Fruit fly (Drosophila melanogaster) whole organism, embryonic: ENCODE results near the gene Prp18.
A peak's percentile ranks its signal among the peaks of the same experiment; 100 is the strongest.

Experiments
- CG10431 ChIP-seq: fragments of 200-800 bp; sonication (Bioruptor generic); optimal IDR thresholded peaks from 3 replicates; lab custom pipeline; 2018; ENCODE audit warnings: missing biosample characterization, mild to moderate bottlenecking, missing genetic modification characterization
- CG10462 ChIP-seq: fragments of 200-800 bp; sonication (Bioruptor generic); optimal IDR thresholded peaks from 2 replicates; lab custom pipeline; 2016; ENCODE audit warnings: missing biosample characterization, missing genetic modification characterization
- CG12071 ChIP-seq: fragments of 200-800 bp; sonication (Bioruptor generic); optimal IDR thresholded peaks from 3 replicates; lab custom pipeline; 2018; ENCODE audit warnings: missing biosample characterization, mild to moderate bottlenecking, missing genetic modification characterization
- CG13424 ChIP-seq: fragments of 200-800 bp; sonication (Bioruptor generic); optimal IDR thresholded peaks from 2 replicates; lab custom pipeline; 2019; ENCODE audit warnings: missing biosample characterization, mild to moderate bottlenecking, missing genetic modification characterization, moderate library complexity
- CG13894 ChIP-seq: fragments of 200-800 bp; sonication (Bioruptor generic); optimal IDR thresholded peaks from 3 replicates; lab custom pipeline; 2018; ENCODE audit warnings: missing biosample characterization, mild to moderate bottlenecking, missing genetic modification characterization, moderate library complexity
- CG14710 ChIP-seq: fragments of 200-800 bp; sonication (Bioruptor generic); optimal IDR thresholded peaks from 3 replicates; lab custom pipeline; 2019; ENCODE audit warnings: missing biosample characterization, mild to moderate bottlenecking, missing genetic modification characterization, moderate library complexity
- CG14860 ChIP-seq: fragments of 200-800 bp; sonication (Bioruptor generic); IDR thresholded peaks from 3 replicates; pipeline ENCODE4 v1.3.6; 2022; ENCODE audit warnings: missing biosample characterization, missing genetic modification characterization; ENCODE audit not compliant: partially characterized antibody
- CG15479 ChIP-seq: fragments of 200-800 bp; sonication (Bioruptor generic); optimal IDR thresholded peaks from 3 replicates; lab custom pipeline; 2019; ENCODE audit warnings: missing biosample characterization, mild to moderate bottlenecking, missing genetic modification characterization, moderate library complexity
- CG16815 ChIP-seq: fragments of 200-800 bp; sonication (Bioruptor generic); optimal IDR thresholded peaks from 3 replicates; lab custom pipeline; 2017; ENCODE audit warnings: missing biosample characterization, mild to moderate bottlenecking, missing genetic modification characterization
- CG17186 ChIP-seq: fragments of 200-800 bp; sonication (Bioruptor generic); optimal IDR thresholded peaks from 3 replicates; lab custom pipeline; 2017; ENCODE audit warnings: missing biosample characterization, missing genetic modification reagents, missing genetic modification characterization
- CG2875 ChIP-seq: fragments of 200-800 bp; sonication (Bioruptor generic); optimal IDR thresholded peaks from 2 replicates; lab custom pipeline; 2017; ENCODE audit warnings: missing biosample characterization, mild to moderate bottlenecking, missing genetic modification characterization, missing genetic modification reagents
- CG31365 ChIP-seq: fragments of 200-800 bp; sonication (Bioruptor generic); optimal IDR thresholded peaks from 2 replicates; lab custom pipeline; 2018; ENCODE audit warnings: missing biosample characterization, mild to moderate bottlenecking, missing genetic modification characterization
- CG4328 ChIP-seq: fragments of 200-800 bp; sonication (Bioruptor generic); optimal IDR thresholded peaks from 3 replicates; lab custom pipeline; 2017; ENCODE audit warnings: missing biosample characterization, missing genetic modification reagents, missing genetic modification characterization
- CG6765 ChIP-seq: fragments of 200-800 bp; sonication (Bioruptor generic); optimal IDR thresholded peaks from 3 replicates; lab custom pipeline; 2017; ENCODE audit warnings: missing biosample characterization, mild to moderate bottlenecking, missing genetic modification characterization
- CG6791 ChIP-seq: fragments of 200-800 bp; sonication (Bioruptor generic); IDR thresholded peaks from 3 replicates; pipeline ENCODE4 v1.3.6; 2022; ENCODE audit warnings: missing biosample characterization, missing genetic modification characterization; ENCODE audit not compliant: partially characterized antibody
- CG7839 ChIP-seq: fragments of 200-800 bp; sonication (Bioruptor generic); optimal IDR thresholded peaks from 3 replicates; lab custom pipeline; 2018; ENCODE audit warnings: missing biosample characterization, mild to moderate bottlenecking, missing genetic modification characterization, moderate library complexity
- CG8089 ChIP-seq: fragments of 200-800 bp; sonication (Bioruptor generic); optimal IDR thresholded peaks from 3 replicates; lab custom pipeline; 2016; ENCODE audit warnings: missing biosample characterization, missing genetic modification characterization
- CG8290 ChIP-seq, 3 experiments: fragments of 200-800 bp; sonication (Bioruptor generic); optimal IDR thresholded peaks; 2 replicates each; lab custom pipeline; 2016 to 2019; ENCODE audit warnings: missing biosample characterization in 3 of 3, missing genetic modification characterization in 3 of 3, mild to moderate bottlenecking in 2 of 3, moderate library complexity in 1 of 3
- CG9609 ChIP-seq: fragments of 200-800 bp; sonication (Bioruptor generic); optimal IDR thresholded peaks from 3 replicates; lab custom pipeline; 2016; ENCODE audit warnings: missing biosample characterization, missing genetic modification characterization
- D ChIP-seq, 2 experiments: fragments of 200-800 bp in 1 of 2; fragments of >200 bp in 1 of 2; sonication (Bioruptor generic) in 1 of 2; optimal IDR thresholded peaks; 2 replicates in 1 of 2; 3 replicates in 1 of 2; lab custom pipeline; 2017; ENCODE audit warnings: mild to moderate bottlenecking in 1 of 2, missing biosample characterization in 1 of 2, missing genetic modification characterization in 1 of 2, missing genetic modification reagents in 1 of 2
- Dek ChIP-seq: fragments of 200-800 bp; sonication (Bioruptor generic); optimal IDR thresholded peaks from 3 replicates; lab custom pipeline; 2019; ENCODE audit warnings: missing biosample characterization, mild to moderate bottlenecking, missing genetic modification characterization, moderate library complexity
- Fer2 ChIP-seq: fragments of 200-800 bp; sonication (Bioruptor generic); optimal IDR thresholded peaks from 2 replicates; lab custom pipeline; 2018; ENCODE audit warnings: missing biosample characterization, mild to moderate bottlenecking, missing genetic modification characterization, moderate library complexity
- Gug ChIP-seq: fragments of 200-800 bp; sonication (Bioruptor generic); IDR thresholded peaks from 4 replicates; pipeline ENCODE4 v1.3.6; 2022; ENCODE audit warnings: missing biosample characterization, missing genetic modification characterization
- HLH4C ChIP-seq: fragments of 200-800 bp; sonication (Bioruptor generic); IDR thresholded peaks from 3 replicates; pipeline ENCODE4 v1.3.6; 2022; ENCODE audit warnings: missing biosample characterization, missing genetic modification characterization; ENCODE audit not compliant: partially characterized antibody
- HLHmδ ChIP-seq: fragments of 200-800 bp; sonication (Bioruptor generic); optimal IDR thresholded peaks from 2 replicates; lab custom pipeline; 2018; ENCODE audit warnings: missing biosample characterization, mild to moderate bottlenecking, missing genetic modification characterization, moderate library complexity
- Jarid2 ChIP-seq: fragments of 200-800 bp; sonication (Bioruptor generic); optimal IDR thresholded peaks from 3 replicates; lab custom pipeline; 2017; ENCODE audit warnings: mild to moderate bottlenecking, missing biosample characterization, missing genetic modification reagents, missing genetic modification characterization
- Lhr ChIP-seq: fragments of 200-800 bp; sonication (Bioruptor generic); optimal IDR thresholded peaks from 3 replicates; lab custom pipeline; 2017; ENCODE audit warnings: mild to moderate bottlenecking, missing biosample characterization, missing genetic modification reagents, missing genetic modification characterization
- Myb ChIP-seq: fragments of 200-800 bp; sonication (Bioruptor generic); optimal IDR thresholded peaks from 2 replicates; lab custom pipeline; 2016; ENCODE audit warnings: missing biosample characterization, missing genetic modification characterization
- NfI ChIP-seq: fragments of 200-800 bp; sonication (Bioruptor generic); optimal IDR thresholded peaks from 3 replicates; lab custom pipeline; 2018; ENCODE audit warnings: missing biosample characterization, mild to moderate bottlenecking, missing genetic modification characterization, moderate library complexity
- Sry-δ ChIP-seq: fragments of 200-800 bp; sonication (Bioruptor generic); optimal IDR thresholded peaks from 2 replicates; lab custom pipeline; 2016; ENCODE audit warnings: missing biosample characterization, missing genetic modification characterization
- Xbp1 ChIP-seq: fragments of 200-800 bp; sonication (Bioruptor generic); optimal IDR thresholded peaks from 3 replicates; lab custom pipeline; 2016; ENCODE audit warnings: missing biosample characterization, mild to moderate bottlenecking, missing genetic modification characterization
- ara ChIP-seq: fragments of 200-800 bp; sonication (Bioruptor generic); IDR thresholded peaks from 2 replicates; pipeline ENCODE4 v1.3.6; 2022; ENCODE audit warnings: missing biosample characterization, missing genetic modification characterization
- ase ChIP-seq: fragments of 200-800 bp; sonication (Bioruptor generic); IDR thresholded peaks from 3 replicates; pipeline ENCODE4 v1.3.6; 2022; ENCODE audit warnings: missing biosample characterization, missing genetic modification characterization
- ci ChIP-seq: fragments of 200-800 bp; sonication (Bioruptor generic); IDR thresholded peaks from 3 replicates; pipeline ENCODE4 v1.3.6; 2022; ENCODE audit warnings: missing biosample characterization, missing genetic modification characterization
- croc ChIP-seq: fragments of 200-800 bp; sonication (Bioruptor generic); conservative IDR thresholded peaks from 3 replicates; pipeline ENCODE4 v1.3.6; 2022; ENCODE audit warnings: missing biosample characterization, missing genetic modification characterization
- crol ChIP-seq: fragments of 200-800 bp; sonication (Bioruptor generic); IDR thresholded peaks from 2 replicates; pipeline ENCODE4 v1.3.6; 2022; ENCODE audit warnings: missing biosample characterization, missing genetic modification characterization
- dmrt11E ChIP-seq: fragments of 200-800 bp; sonication (Bioruptor generic); optimal IDR thresholded peaks from 3 replicates; lab custom pipeline; 2018; ENCODE audit warnings: missing biosample characterization, mild to moderate bottlenecking, missing genetic modification characterization, moderate library complexity
- h ChIP-seq: fragments of >200 bp; optimal IDR thresholded peaks from 2 replicates; lab custom pipeline; 2017
- hth ChIP-seq: fragments of >200 bp; optimal IDR thresholded peaks from 2 replicates; lab custom pipeline; 2017; ENCODE audit warnings: inconsistent platforms
- ind ChIP-seq: fragments of 200-800 bp; sonication (Bioruptor generic); optimal IDR thresholded peaks from 3 replicates; lab custom pipeline; 2016; ENCODE audit warnings: missing biosample characterization, missing genetic modification characterization
- jigr1 ChIP-seq: fragments of 200-800 bp; sonication (Bioruptor generic); IDR thresholded peaks from 3 replicates; pipeline ENCODE4 v1.3.6; 2022; ENCODE audit warnings: missing biosample characterization, missing genetic modification characterization
- kni ChIP-seq: fragments of 200-800 bp; sonication (Bioruptor generic); optimal IDR thresholded peaks from 3 replicates; lab custom pipeline; 2017; ENCODE audit warnings: mild to moderate bottlenecking, missing biosample characterization, missing genetic modification reagents, missing genetic modification characterization
- lola ChIP-seq, 3 experiments: fragments of >200 bp in 2 of 3; fragments of 200-800 bp in 1 of 3; sonication (Bioruptor generic) in 1 of 3; optimal IDR thresholded peaks; 2 replicates each; lab custom pipeline; 2017 to 2019; ENCODE audit warnings: missing biosample characterization in 3 of 3, missing genetic modification characterization in 3 of 3, mild to moderate bottlenecking in 1 of 3, moderate library complexity in 1 of 3
- nerfin-1 ChIP-seq: fragments of 200-800 bp; sonication (Bioruptor generic); optimal IDR thresholded peaks from 3 replicates; lab custom pipeline; 2019; ENCODE audit warnings: missing biosample characterization, mild to moderate bottlenecking, missing genetic modification characterization, moderate library complexity
- oc ChIP-seq: fragments of 200-800 bp; sonication (Bioruptor generic); optimal IDR thresholded peaks from 2 replicates; lab custom pipeline; 2018; ENCODE audit warnings: missing biosample characterization, mild to moderate bottlenecking, missing genetic modification characterization, moderate library complexity
- otp ChIP-seq: fragments of 200-800 bp; sonication (Bioruptor generic); IDR thresholded peaks from 3 replicates; pipeline ENCODE4, ENCODE4 v1.3.6; 2022; ENCODE audit warnings: missing biosample characterization, missing genetic modification characterization
- pan ChIP-seq, 4 experiments: fragments of >200 bp in 3 of 4; fragments of 200-800 bp in 1 of 4; sonication (Bioruptor generic) in 1 of 4; optimal IDR thresholded peaks in 3 of 4; IDR thresholded peaks in 1 of 4; 2 replicates each; pipeline versions ENCODE4 v1.3.6 to Lab custom; 2017 to 2022; ENCODE audit warnings: missing biosample characterization in 2 of 4, missing genetic modification characterization in 2 of 4, mixed read lengths in 1 of 4
- schlank ChIP-seq: fragments of 200-800 bp; sonication (Bioruptor generic); optimal IDR thresholded peaks from 2 replicates; lab custom pipeline; 2018; ENCODE audit warnings: missing biosample characterization, mild to moderate bottlenecking, missing genetic modification characterization
- twi ChIP-seq: fragments of 200-800 bp; optimal IDR thresholded peaks from 2 replicates; lab custom pipeline; 2019; ENCODE audit warnings: missing biosample characterization, mild to moderate bottlenecking, missing genetic modification characterization, moderate library complexity
- wek ChIP-seq: fragments of 200-800 bp; sonication (Bioruptor generic); optimal IDR thresholded peaks from 3 replicates; lab custom pipeline; 2018; ENCODE audit warnings: missing biosample characterization, mild to moderate bottlenecking, missing genetic modification characterization, moderate library complexity

Prp18 gene

dm6 chr3R:18999906-19000451 lies 31.1 kb downstream of the Prp18 start (continued):
- TF ChIP-seq ara (GFP tag; lab: Robert Waterston, UW) (0 out of 2 replicates have a peak, but pooled peaks have one; percentile 33), CG8290 (GFP tag; optimal IDR thresholded peaks at IDR 0.05; lab: Kevin White, UChicago) (no peak), CG8290 (tag; optimal IDR thresholded peaks at IDR 0.05; lab: Kevin White, UChicago) (peak in 1 of 2 experiments; percentile 11), CG10431 (GFP tag; lab: Kevin White, UChicago) (peak; percentile 4), hth (lab: Kevin White, UChicago) (no peak), wek (peak; percentile 34), CG6791 (no peak), crol (GFP tag; lab: Robert Waterston, UW) (peak; percentile 22; the same call in 1 of the 2 replicates), CG13894 (no peak), D (optimal IDR thresholded peaks at IDR 0.05; lab: Kevin White, UChicago) (peak; percentile 62), D (GFP tag; optimal IDR thresholded peaks at IDR 0.05; lab: Kevin White, UChicago) (no peak), CG13424 (tag; lab: Kevin White, UChicago) (no peak), Sry-δ (GFP tag; lab: Kevin White, UChicago) (no peak), Gug (GFP tag; lab: Robert Waterston, UW) (no peak), jigr1 (no peak), CG31365 (no peak), Lhr (no peak), ase (GFP tag; lab: Robert Waterston, UW) (no peak), CG10462 (no peak), pan (optimal IDR thresholded peaks at IDR 0.05; lab: Kevin White, UChicago) (no peak), pan (GFP tag; optimal IDR thresholded peaks at IDR 0.05 in 1 of 2, IDR thresholded peaks at IDR 0.05 in 1 of 2) (no peak), ci (0 out of 3 replicates have a peak, but pooled peaks have one; percentile 38), kni (GFP tag; lab: Kevin White, UChicago) (peak; percentile 25), Dek (tag; lab: Kevin White, UChicago) (no peak), nerfin-1 (tag; lab: Kevin White, UChicago) (peak; percentile 56), dmrt11E (peak; percentile 15), CG2875 (GFP tag; lab: Kevin White, UChicago) (peak; percentile 4), CG8089 (no peak), CG17186 (GFP tag; lab: Kevin White, UChicago) (no peak), CG12071 (GFP tag; lab: Kevin White, UChicago) (peak; percentile 26), CG16815 (GFP tag; lab: Kevin White, UChicago) (no peak), CG15479 (GFP tag; lab: Kevin White, UChicago) (peak; percentile 21), h (lab: Kevin White, UChicago) (no peak), otp (GFP tag; lab: Robert Waterston, UW) (peak; percentile 70), HLHmδ (GFP tag; lab: Kevin White, UChicago) (peak; percentile 16), twi (tag; lab: Kevin White, UChicago) (peak; percentile 57), Fer2 (no peak), lola (GFP tag; optimal IDR thresholded peaks at IDR 0.05; lab: Kevin White, UChicago) (no peak), CG14710 (tag; lab: Kevin White, UChicago) (peak; percentile 4)

- TF ChIP-seq Xbp1 (GFP tag; lab: Kevin White, UChicago) (no peak), Jarid2 (GFP tag; lab: Kevin White, UChicago) (no peak), oc (tag; lab: Kevin White, UChicago) (no peak), CG10431 (GFP tag; lab: Kevin White, UChicago) (no peak), ind (peak; percentile 33), croc (GFP tag; lab: Robert Waterston, UW) (no peak), NfI (GFP tag; lab: Kevin White, UChicago) (no peak), CG9609 (GFP tag; lab: Kevin White, UChicago) (no peak), CG14860 (no peak), schlank (tag; lab: Kevin White, UChicago) (no peak), HLH4C (GFP tag; lab: Robert Waterston, UW) (no peak), Myb (no peak), CG6765 (GFP tag; lab: Kevin White, UChicago) (no peak), CG4328 (GFP tag; lab: Kevin White, UChicago) (no peak), CG7839 (tag; lab: Kevin White, UChicago) (peak; percentile 18)
Measured at dm6 chr3R:18998370-18998769, 32.7 kb downstream of the Prp18 start.
